Worm (Caenorhabditis elegans) whole organism, early embryonic: ENCODE results near the gene bus-17.
A peak's percentile ranks its signal among the peaks of the same experiment; 100 is the strongest.

Experiments
- B0310.2 ChIP-seq: sonication (generic microtip); optimal IDR thresholded peaks from 2 replicates; lab custom pipeline; 2016; ENCODE audit warnings: mild to moderate bottlenecking, missing genetic modification characterization, missing compliant biosample characterization
- F13C5.2 ChIP-seq: sonication (generic microtip); optimal IDR thresholded peaks from 2 replicates; lab custom pipeline; 2017; ENCODE audit warnings: mild to moderate bottlenecking, missing genetic modification characterization, inconsistent platforms, missing compliant biosample characterization
- aly-1 ChIP-seq: sonication (generic microtip); optimal IDR thresholded peaks from 2 replicates; lab custom pipeline; 2016; ENCODE audit warnings: missing genetic modification characterization, missing compliant biosample characterization
- ama-1 ChIP-seq: fragments of 150-350 bp; optimal IDR thresholded peaks from 2 replicates; lab custom pipeline; 2014
- ceh-13 ChIP-seq: fragments of 200-800 bp; sonication (Bioruptor generic); optimal IDR thresholded peaks from 2 replicates; lab custom pipeline; 2018; ENCODE audit warnings: mild to moderate bottlenecking, missing genetic modification characterization, missing compliant biosample characterization
- ceh-36 ChIP-seq: sonication (generic microtip); optimal IDR thresholded peaks from 2 replicates; lab custom pipeline; 2016; ENCODE audit warnings: missing genetic modification characterization, inconsistent platforms, missing compliant biosample characterization
- ets-7 ChIP-seq: sonication (generic microtip); optimal IDR thresholded peaks from 2 replicates; lab custom pipeline; 2016; ENCODE audit warnings: missing genotype, missing genetic modification characterization, missing compliant biosample characterization
- flt-1 ChIP-seq: fragments of 200-800 bp; sonication (Bioruptor generic); IDR thresholded peaks from 2 replicates; pipeline ENCODE4 v1.3.6; 2022; ENCODE audit warnings: missing genetic modification characterization, missing compliant biosample characterization
- hmbx-1 ChIP-seq: sonication (generic microtip); optimal IDR thresholded peaks from 2 replicates; lab custom pipeline; 2016; ENCODE audit warnings: mild to moderate bottlenecking, missing genetic modification characterization, missing compliant biosample characterization
- hmg-4 ChIP-seq: fragments of 200-800 bp; sonication (Bioruptor generic); optimal IDR thresholded peaks from 2 replicates; lab custom pipeline; 2018; ENCODE audit warnings: mild to moderate bottlenecking, missing genetic modification characterization, missing compliant biosample characterization
- hnd-1 ChIP-seq: sonication (generic microtip); optimal IDR thresholded peaks from 2 replicates; lab custom pipeline; 2016; ENCODE audit warnings: missing genetic modification characterization, missing compliant biosample characterization
- pes-1 ChIP-seq: fragments of 200-800 bp; sonication (Bioruptor generic); IDR thresholded peaks from 2 replicates; pipeline ENCODE4 v1.3.6; 2022; ENCODE audit warnings: missing genetic modification reagents, missing genetic modification characterization, missing compliant biosample characterization
- scrt-1 ChIP-seq: fragments of 200-800 bp; sonication (Bioruptor generic); IDR thresholded peaks from 2 replicates; pipeline ENCODE4 v1.3.6; 2022; ENCODE audit warnings: missing genetic modification characterization, missing compliant biosample characterization
- sea-1 ChIP-seq: fragments of 200-800 bp; sonication (Bioruptor generic); conservative IDR thresholded peaks from 2 replicates; pipeline ENCODE4 v1.3.6; 2022; ENCODE audit warnings: missing genetic modification characterization, missing compliant biosample characterization
- tbx-11 ChIP-seq: fragments of 200-800 bp; sonication (Bioruptor generic); IDR thresholded peaks from 2 replicates; pipeline ENCODE4 v1.3.6; 2022; ENCODE audit warnings: missing genetic modification characterization, missing compliant biosample characterization
- tbx-37 ChIP-seq: fragments of 200-800 bp; sonication (Bioruptor generic); conservative IDR thresholded peaks from 2 replicates; pipeline ENCODE4 v1.3.6; 2022; ENCODE audit warnings: missing genetic modification reagents, missing genetic modification characterization, missing compliant biosample characterization
- tra-4 ChIP-seq: sonication (generic microtip); optimal IDR thresholded peaks from 2 replicates; lab custom pipeline; 2017; ENCODE audit warnings: missing genetic modification characterization, missing compliant biosample characterization

The bus-17 gene

DNA sequence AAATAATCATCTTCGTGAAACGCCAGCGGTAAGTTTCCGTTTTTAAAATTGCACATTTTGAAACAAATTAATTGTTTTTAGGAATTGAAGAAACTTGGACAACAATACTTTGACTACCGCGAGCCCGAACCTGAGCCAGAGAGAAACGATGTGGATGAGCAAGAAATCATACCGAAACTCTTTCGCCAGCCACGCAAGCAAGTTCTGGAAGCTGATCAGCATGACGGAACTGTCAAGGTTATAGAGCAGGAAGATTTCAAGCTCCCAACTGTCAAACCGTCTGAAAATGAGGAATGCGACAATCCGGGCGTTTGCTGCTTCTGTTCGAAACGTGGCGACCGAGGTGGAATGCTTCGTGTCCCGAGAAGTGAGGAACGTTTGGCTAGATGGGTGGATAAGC, 35.8 kb downstream of the bus-17 start:
- TF ChIP-seq aly-1 (tag; lab: Kevin White, UChicago) (no peak), tra-4 (tag; lab: Kevin White, UChicago) (no peak), B0310.2 (tag; lab: Kevin White, UChicago) (no peak), tbx-11 (GFP tag; lab: Robert Waterston, UW) (no peak), ets-7 (tag; lab: Kevin White, UChicago) (no peak), hmbx-1 (no peak), hnd-1 (no peak), flt-1 (no peak)

DNA sequence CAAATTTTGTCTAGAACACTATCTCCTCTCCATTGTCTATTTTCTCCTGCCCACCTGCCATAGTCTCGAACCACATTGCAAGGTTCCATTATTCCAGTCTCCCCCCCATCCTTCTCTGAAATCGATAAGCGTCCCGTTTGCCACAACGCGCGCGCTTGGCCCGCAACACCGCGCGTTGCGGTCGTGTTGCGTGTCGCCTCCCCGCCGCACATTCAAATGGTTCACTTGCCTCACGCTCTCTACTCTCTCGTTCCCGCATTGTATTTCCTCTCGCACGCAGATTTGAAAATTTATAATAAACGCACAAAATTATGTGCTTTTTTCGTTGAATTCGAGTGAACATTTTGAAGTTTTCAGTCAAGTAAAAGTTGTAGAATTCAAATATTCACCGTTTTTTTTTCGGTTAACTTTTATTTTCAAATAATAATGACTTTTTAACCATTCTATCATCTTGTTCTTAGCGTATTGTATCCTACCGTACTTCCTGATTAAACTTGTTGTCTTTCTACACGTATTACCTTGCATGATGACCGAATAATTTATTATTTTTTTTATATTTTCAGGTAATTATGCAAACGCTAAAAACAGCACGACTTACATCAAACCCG, 40.5 kb downstream of the bus-17 start, which contains the start of gene lin-15B:
Gene lin-15B, plus strand, starts transcription at position 558 of the 608 bp plus-strand sequence.
- TF ChIP-seq hmbx-1 (no peak), ama-1 (lab: Kevin White, UChicago) (no peak), F13C5.2 (tag; lab: Kevin White, UChicago) (no peak), hmg-4 (GFP tag; lab: Kevin White, UChicago) (peak; percentile 56), tra-4 (tag; lab: Kevin White, UChicago) (no peak)

DNA sequence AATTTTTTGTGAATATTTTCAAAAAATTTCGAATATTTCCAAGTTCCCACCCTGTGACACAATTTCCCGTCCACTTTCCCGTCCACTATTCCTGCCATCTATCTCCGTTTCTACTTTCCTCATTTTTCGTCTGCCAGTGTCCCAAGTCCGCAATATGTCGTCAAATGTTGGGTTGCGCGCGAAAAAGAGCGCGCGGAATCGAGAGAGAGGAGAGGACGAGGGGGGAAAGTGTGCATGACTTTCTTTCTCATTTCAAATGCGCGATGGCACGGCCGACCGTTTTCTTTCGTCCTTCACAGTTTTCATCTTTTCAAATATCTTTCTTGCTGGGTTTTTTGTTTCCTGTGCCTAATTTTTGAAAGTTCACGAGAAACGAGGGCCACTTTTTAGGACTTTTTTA, 41.2 kb downstream of the bus-17 start:
- TF ChIP-seq sea-1 (GFP tag; lab: Robert Waterston, UW) (no peak), aly-1 (tag; lab: Kevin White, UChicago) (no peak), scrt-1 (no peak), ama-1 (lab: Kevin White, UChicago) (no peak), hmg-4 (GFP tag; lab: Kevin White, UChicago) (no peak), F13C5.2 (tag; lab: Kevin White, UChicago) (no peak), tra-4 (tag; lab: Kevin White, UChicago) (no peak), pes-1 (no peak), tbx-37 (GFP tag; lab: Robert Waterston, UW) (no peak), tbx-11 (GFP tag; lab: Robert Waterston, UW) (no peak), ceh-13 (no peak)

DNA sequence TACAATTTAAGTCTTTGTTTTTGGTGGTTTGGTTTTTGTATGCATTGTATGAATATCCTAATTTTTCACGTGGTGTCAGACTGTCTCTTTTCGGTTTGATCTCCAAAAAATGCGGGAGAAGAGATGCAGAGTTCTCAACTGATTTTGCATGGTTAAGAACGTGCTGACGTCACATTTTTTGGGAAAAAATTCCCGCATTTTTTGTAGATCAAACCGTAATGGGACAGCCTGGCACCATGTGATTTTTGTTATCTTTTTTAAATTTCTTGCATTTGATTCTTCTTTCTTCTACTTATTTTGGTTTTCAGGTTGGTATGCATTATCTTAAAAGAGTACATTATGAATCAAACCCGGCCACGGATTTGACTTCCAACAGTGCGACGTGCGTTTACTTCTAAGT, 44.8 kb downstream of the bus-17 start, which contains the start of gene ZK662.5:
Gene ZK662.5, plus strand, starts transcription at position 301 of the 400 bp plus-strand sequence.
- no peak for TF ChIP-seq pes-1
- no peak for TF ChIP-seq sea-1 (GFP tag; lab: Robert Waterston, UW)
- no peak for TF ChIP-seq scrt-1

DNA sequence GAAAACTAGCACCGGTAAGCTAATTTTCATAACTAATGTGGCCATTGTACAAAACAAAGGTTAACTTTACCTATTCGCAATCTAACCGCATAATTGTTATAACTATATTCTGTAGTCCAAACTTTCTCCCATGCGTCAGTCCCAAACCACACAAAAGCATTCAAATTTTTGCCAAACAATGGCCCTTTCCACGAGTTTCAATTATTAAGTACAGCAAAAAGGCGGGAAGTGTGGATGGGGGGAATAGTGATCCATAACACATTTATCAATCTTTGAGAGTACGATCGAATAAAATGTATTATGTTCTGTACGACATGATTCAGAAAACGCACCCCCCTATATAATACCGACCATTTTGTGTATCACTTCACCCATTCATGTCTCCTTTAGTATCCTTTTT, 47.8 kb downstream of the bus-17 start, which contains the start of gene ZK662.6:
Gene ZK662.6, plus strand, starts transcription at position 301 of the 400 bp plus-strand sequence.
- TF ChIP-seq ceh-13: no peak
- TF ChIP-seq hmbx-1: no peak

DNA sequence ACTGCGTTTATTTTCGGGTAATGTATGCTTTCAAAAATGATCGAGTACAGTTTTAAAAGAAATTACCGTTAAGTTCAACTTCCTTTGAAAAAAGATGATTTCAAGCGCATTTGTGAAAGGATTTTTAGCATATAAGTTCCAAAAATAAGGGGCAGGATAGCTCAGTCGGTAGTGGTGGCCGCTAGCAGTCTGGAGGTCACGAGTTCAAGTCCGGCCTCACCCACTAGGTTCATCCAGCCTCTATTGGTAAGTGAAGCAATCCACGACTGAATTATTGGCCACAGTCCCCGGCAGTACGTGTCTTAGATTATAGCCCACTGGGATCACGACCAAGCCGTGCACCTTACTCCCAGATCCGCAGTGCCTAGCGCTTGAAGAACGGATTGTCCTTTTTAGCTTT, 49.2 kb downstream of the bus-17 start:
- TF ChIP-seq B0310.2 (tag; lab: Kevin White, UChicago) (no peak), ceh-13 (no peak), aly-1 (tag; lab: Kevin White, UChicago) (no peak), tbx-11 (GFP tag; lab: Robert Waterston, UW) (no peak), flt-1 (no peak), tbx-37 (GFP tag; lab: Robert Waterston, UW) (no peak), ama-1 (lab: Kevin White, UChicago) (no peak), ceh-36 (no peak), scrt-1 (no peak), hnd-1 (no peak), hmg-4 (GFP tag; lab: Kevin White, UChicago) (no peak), pes-1 (no peak), hmbx-1 (no peak), ets-7 (tag; lab: Kevin White, UChicago) (no peak), tra-4 (tag; lab: Kevin White, UChicago) (no peak)

DNA sequence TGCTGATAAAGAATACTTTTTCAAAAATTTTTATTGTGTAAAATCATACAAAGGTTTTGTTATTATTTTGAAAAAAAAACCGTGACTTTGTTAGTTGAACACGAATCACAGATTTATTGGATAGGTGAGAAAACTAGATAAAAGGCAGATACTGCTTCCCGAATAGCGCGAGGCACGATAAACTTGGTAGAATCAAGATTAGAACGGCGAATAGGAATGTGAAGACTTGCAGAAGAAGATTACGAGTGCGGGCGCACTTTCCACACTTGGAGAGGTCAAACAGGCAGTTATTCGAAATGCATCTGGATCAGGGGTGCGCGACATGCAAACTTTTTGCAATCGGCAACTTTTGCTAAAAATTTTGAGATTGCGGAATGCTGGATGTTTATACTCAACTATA, 53.0 kb downstream of the bus-17 start:
- no peak for TF ChIP-seq F13C5.2 (tag; lab: Kevin White, UChicago)
- no peak for TF ChIP-seq ceh-36
- no peak for TF ChIP-seq ama-1 (lab: Kevin White, UChicago)
- TF ChIP-seq sea-1 (GFP tag; lab: Robert Waterston, UW): no peak
- no peak for TF ChIP-seq flt-1
- no peak for TF ChIP-seq hmg-4 (GFP tag; lab: Kevin White, UChicago)
- no peak for TF ChIP-seq aly-1 (tag; lab: Kevin White, UChicago)
- TF ChIP-seq tra-4 (tag; lab: Kevin White, UChicago): no peak
- no peak for TF ChIP-seq pes-1
- TF ChIP-seq ets-7 (tag; lab: Kevin White, UChicago): no peak
- no peak for TF ChIP-seq scrt-1
- no peak for TF ChIP-seq B0310.2 (tag; lab: Kevin White, UChicago)
- TF ChIP-seq hmbx-1: no peak
- no peak for TF ChIP-seq tbx-11 (GFP tag; lab: Robert Waterston, UW)
- TF ChIP-seq hnd-1: no peak

DNA sequence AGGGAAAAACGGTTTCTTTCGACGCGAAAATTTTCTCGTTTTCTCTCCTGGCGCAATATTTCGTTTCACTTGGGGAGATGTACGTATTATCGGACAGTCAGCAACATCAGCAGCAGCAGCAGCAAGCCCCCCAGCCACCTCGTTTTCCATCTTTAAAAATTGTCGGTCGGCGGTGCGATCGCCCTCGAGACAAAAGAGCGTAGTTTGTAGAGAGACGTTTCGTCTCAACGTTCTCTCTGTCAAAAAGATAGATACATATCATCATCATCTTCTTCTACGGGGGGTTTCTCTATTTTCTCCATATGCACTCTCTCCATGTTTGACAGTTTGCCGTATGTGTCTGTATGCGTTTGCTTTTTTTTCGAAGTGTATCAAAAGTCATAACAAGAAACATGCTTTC, 56.6 kb downstream of the bus-17 start:
- TF ChIP-seq hmg-4 (GFP tag; lab: Kevin White, UChicago) (peak; percentile 30), ets-7 (tag; lab: Kevin White, UChicago) (no peak), F13C5.2 (tag; lab: Kevin White, UChicago) (no peak)

DNA sequence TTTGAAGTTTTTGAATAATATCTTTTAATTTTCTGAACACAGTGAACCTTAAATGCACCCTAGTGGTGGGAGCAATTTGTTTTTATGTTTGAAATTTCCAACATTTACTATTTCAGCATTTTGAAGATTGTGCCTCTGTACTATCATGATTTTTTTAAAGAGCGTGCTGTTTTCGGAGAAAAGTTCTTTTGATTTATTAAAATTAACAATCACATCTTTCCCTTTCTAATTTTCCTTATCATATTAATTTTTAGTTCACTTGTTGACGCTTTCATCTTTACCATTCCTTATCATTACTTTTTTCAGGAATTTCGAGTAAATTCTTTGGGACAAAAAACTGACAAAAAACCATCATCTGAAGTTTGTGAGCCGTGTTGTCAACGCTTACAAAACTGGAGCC, 58.2 kb downstream of the bus-17 start, which contains the start of gene nhr-48:
Gene nhr-48, plus strand, starts transcription at position 301 of the 400 bp plus-strand sequence.
- TF ChIP-seq B0310.2 (tag; lab: Kevin White, UChicago): no peak
- no peak for TF ChIP-seq ceh-36
- TF ChIP-seq pes-1: no peak
- TF ChIP-seq ets-7 (tag; lab: Kevin White, UChicago): no peak
- TF ChIP-seq tbx-37 (GFP tag; lab: Robert Waterston, UW): no peak
- no peak for TF ChIP-seq tbx-11 (GFP tag; lab: Robert Waterston, UW)
- TF ChIP-seq hmbx-1: no peak
- TF ChIP-seq tra-4 (tag; lab: Kevin White, UChicago): no peak
- TF ChIP-seq ceh-13: no peak
- TF ChIP-seq aly-1 (tag; lab: Kevin White, UChicago): no peak
- no peak for TF ChIP-seq ama-1 (lab: Kevin White, UChicago)
- no peak for TF ChIP-seq flt-1
- no peak for TF ChIP-seq scrt-1
- no peak for TF ChIP-seq hmg-4 (GFP tag; lab: Kevin White, UChicago)
- no peak for TF ChIP-seq hnd-1
- TF ChIP-seq F13C5.2 (tag; lab: Kevin White, UChicago): no peak
- TF ChIP-seq sea-1 (GFP tag; lab: Robert Waterston, UW): no peak
